Worm (Caenorhabditis elegans): ENCODE measurements around the gene maph-9.

maph-9 gene

ce11 chrIV:7178942-7179341, 22.5 kb downstream of the maph-9 start, which contains the start of gene C42D4.3:
Gene C42D4.3, plus strand, starts transcription at chrIV:7179239.
- TF ChIP-seq tra-4 (tag; optimal IDR thresholded peaks at IDR 0.05) (no peak), B0310.2 (tag; optimal IDR thresholded peaks at IDR 0.05) (no peak), ama-1 (optimal IDR thresholded peaks at IDR 0.05) (no peak), scrt-1 (GFP tag; IDR thresholded peaks at IDR 0.05) (no peak), ets-7 (tag; optimal IDR thresholded peaks at IDR 0.05) (no peak), ceh-36 (tag; optimal IDR thresholded peaks at IDR 0.05) (no peak), tbx-37 (GFP tag; conservative IDR thresholded peaks at IDR 0.05) (no peak), hnd-1 (tag; optimal IDR thresholded peaks at IDR 0.05) (no peak), ceh-13 (GFP tag; optimal IDR thresholded peaks at IDR 0.05) (no peak), F13C5.2 (tag; optimal IDR thresholded peaks at IDR 0.05) (no peak)

ce11 chrIV:7180304-7180703, 23.9 kb downstream of the maph-9 start, which contains the start of gene cest-10:
Gene cest-10, plus strand, starts transcription at chrIV:7180557.
- TF ChIP-seq ceh-13 (GFP tag; optimal IDR thresholded peaks at IDR 0.05): no peak
- no peak for TF ChIP-seq hmg-4 (GFP tag; optimal IDR thresholded peaks at IDR 0.05)
- no peak for TF ChIP-seq tra-4 (tag; optimal IDR thresholded peaks at IDR 0.05)
- no peak for TF ChIP-seq ceh-36 (tag; optimal IDR thresholded peaks at IDR 0.05)
- no peak for TF ChIP-seq ama-1 (optimal IDR thresholded peaks at IDR 0.05)
- TF ChIP-seq hnd-1 (tag; optimal IDR thresholded peaks at IDR 0.05): no peak
- TF ChIP-seq sea-1 (GFP tag; conservative IDR thresholded peaks at IDR 0.05): no peak
- no peak for TF ChIP-seq scrt-1 (GFP tag; IDR thresholded peaks at IDR 0.05)
- TF ChIP-seq aly-1 (tag; optimal IDR thresholded peaks at IDR 0.05): no peak
- no peak for TF ChIP-seq pes-1 (GFP tag; IDR thresholded peaks at IDR 0.05)
- no peak for TF ChIP-seq tbx-37 (GFP tag; conservative IDR thresholded peaks at IDR 0.05)
- TF ChIP-seq B0310.2 (tag; optimal IDR thresholded peaks at IDR 0.05): no peak
- TF ChIP-seq flt-1 (GFP tag; IDR thresholded peaks at IDR 0.05): no peak
- no peak for TF ChIP-seq ets-7 (tag; optimal IDR thresholded peaks at IDR 0.05)

ce11 chrIV:7182818-7183217, 26.4 kb downstream of the maph-9 start:
- no peak for TF ChIP-seq ets-7 (tag; optimal IDR thresholded peaks at IDR 0.05)
- TF ChIP-seq flt-1 (GFP tag; IDR thresholded peaks at IDR 0.05): no peak
- no peak for TF ChIP-seq tbx-37 (GFP tag; conservative IDR thresholded peaks at IDR 0.05)
- TF ChIP-seq tra-4 (tag; optimal IDR thresholded peaks at IDR 0.05): no peak
- no peak for TF ChIP-seq tbx-11 (GFP tag; IDR thresholded peaks at IDR 0.05)
- no peak for TF ChIP-seq scrt-1 (GFP tag; IDR thresholded peaks at IDR 0.05)
- no peak for TF ChIP-seq ceh-36 (tag; optimal IDR thresholded peaks at IDR 0.05)
- no peak for TF ChIP-seq ama-1 (optimal IDR thresholded peaks at IDR 0.05)
- no peak for TF ChIP-seq sea-1 (GFP tag; conservative IDR thresholded peaks at IDR 0.05)
- TF ChIP-seq ceh-13 (GFP tag; optimal IDR thresholded peaks at IDR 0.05): no peak
- TF ChIP-seq hnd-1 (tag; optimal IDR thresholded peaks at IDR 0.05): no peak
- TF ChIP-seq F13C5.2 (tag; optimal IDR thresholded peaks at IDR 0.05): no peak
- TF ChIP-seq B0310.2 (tag; optimal IDR thresholded peaks at IDR 0.05): no peak

- TF ChIP-seq aly-1 (tag; optimal IDR thresholded peaks at IDR 0.05): no peak
- no peak for TF ChIP-seq hmg-4 (GFP tag; optimal IDR thresholded peaks at IDR 0.05)
- no peak for TF ChIP-seq ets-7 (tag; optimal IDR thresholded peaks at IDR 0.05)
- no peak for TF ChIP-seq ceh-36 (tag; optimal IDR thresholded peaks at IDR 0.05)
- TF ChIP-seq tbx-11 (GFP tag; IDR thresholded peaks at IDR 0.05): no peak
- TF ChIP-seq B0310.2 (tag; optimal IDR thresholded peaks at IDR 0.05): no peak
- no peak for TF ChIP-seq ama-1 (optimal IDR thresholded peaks at IDR 0.05)
- no peak for TF ChIP-seq ceh-13 (GFP tag; optimal IDR thresholded peaks at IDR 0.05)
- TF ChIP-seq tbx-37 (GFP tag; conservative IDR thresholded peaks at IDR 0.05): no peak
- TF ChIP-seq hmbx-1 (tag; optimal IDR thresholded peaks at IDR 0.05): no peak
- no peak for TF ChIP-seq flt-1 (GFP tag; IDR thresholded peaks at IDR 0.05)
- TF ChIP-seq pes-1 (GFP tag; IDR thresholded peaks at IDR 0.05): no peak
Measured at ce11 chrIV:7184597-7184996, 28.2 kb downstream of the maph-9 start, which contains the start of gene clec-179. Gene clec-179, minus strand, starts transcription at chrIV:7184697.

- TF ChIP-seq scrt-1 (GFP tag; IDR thresholded peaks at IDR 0.05) (no peak), aly-1 (tag; optimal IDR thresholded peaks at IDR 0.05) (no peak), ceh-13 (GFP tag; optimal IDR thresholded peaks at IDR 0.05) (no peak), ama-1 (optimal IDR thresholded peaks at IDR 0.05) (no peak), hnd-1 (tag; optimal IDR thresholded peaks at IDR 0.05) (no peak), F13C5.2 (tag; optimal IDR thresholded peaks at IDR 0.05) (no peak), tbx-37 (GFP tag; conservative IDR thresholded peaks at IDR 0.05) (no peak), ceh-36 (tag; optimal IDR thresholded peaks at IDR 0.05) (no peak), pes-1 (GFP tag; IDR thresholded peaks at IDR 0.05) (no peak)
Measured at ce11 chrIV:7186756-7187155, 30.3 kb downstream of the maph-9 start, which contains the start of gene str-249. Gene str-249, minus strand, starts transcription at chrIV:7186856.

ce11 chrIV:7188030-7188429, 31.6 kb downstream of the maph-9 start, which contains the start of gene C42D4.13:
Gene C42D4.13, minus strand, starts transcription at chrIV:7188130.
- no peak for TF ChIP-seq ama-1 (optimal IDR thresholded peaks at IDR 0.05)
- no peak for TF ChIP-seq hmg-4 (GFP tag; optimal IDR thresholded peaks at IDR 0.05)
- no peak for TF ChIP-seq hnd-1 (tag; optimal IDR thresholded peaks at IDR 0.05)
- no peak for TF ChIP-seq flt-1 (GFP tag; IDR thresholded peaks at IDR 0.05)
- TF ChIP-seq scrt-1 (GFP tag; IDR thresholded peaks at IDR 0.05): no peak
- no peak for TF ChIP-seq sea-1 (GFP tag; conservative IDR thresholded peaks at IDR 0.05)
- TF ChIP-seq ets-7 (tag; optimal IDR thresholded peaks at IDR 0.05): no peak
- TF ChIP-seq tra-4 (tag; optimal IDR thresholded peaks at IDR 0.05): no peak
- TF ChIP-seq tbx-11 (GFP tag; IDR thresholded peaks at IDR 0.05): no peak
- no peak for TF ChIP-seq B0310.2 (tag; optimal IDR thresholded peaks at IDR 0.05)
- TF ChIP-seq pes-1 (GFP tag; IDR thresholded peaks at IDR 0.05): no peak
- no peak for TF ChIP-seq hmbx-1 (tag; optimal IDR thresholded peaks at IDR 0.05)
- no peak for TF ChIP-seq ceh-36 (tag; optimal IDR thresholded peaks at IDR 0.05)

ce11 chrIV:7188528-7189422, 32.3 kb downstream of the maph-9 start, which contains the start of gene srlf-7:
Gene srlf-7, plus strand, starts transcription at chrIV:7189287.
- no peak for TF ChIP-seq tbx-11 (GFP tag; IDR thresholded peaks at IDR 0.05)
- no peak for TF ChIP-seq scrt-1 (GFP tag; IDR thresholded peaks at IDR 0.05)
- no peak for TF ChIP-seq hmbx-1 (tag; optimal IDR thresholded peaks at IDR 0.05)
- no peak for TF ChIP-seq F13C5.2 (tag; optimal IDR thresholded peaks at IDR 0.05)
- no peak for TF ChIP-seq ets-7 (tag; optimal IDR thresholded peaks at IDR 0.05)

Data from whole organism, early embryonic.